Fruit fly (Drosophila melanogaster) whole organism, prepupa: Measurements from ENCODE around the gene CG32486.

Experiments
- CG1621 ChIP-seq: fragments of 200-800 bp; sonication (Bioruptor generic); optimal IDR thresholded peaks from 3 replicates; lab custom pipeline; 2018; ENCODE audit warnings: missing biosample characterization, mild to moderate bottlenecking, missing genetic modification characterization
- CG8632 ChIP-seq: fragments of 200-800 bp; sonication (Bioruptor generic); optimal IDR thresholded peaks from 3 replicates; lab custom pipeline; 2016; ENCODE audit warnings: missing biosample characterization, missing genetic modification characterization
- salr ChIP-seq, 2 experiments: fragments of 200-800 bp; sonication (Bioruptor generic); optimal IDR thresholded peaks; 3 replicates each; lab custom pipeline; 2016 to 2018; ENCODE audit warnings: missing biosample characterization in 2 of 2, missing genetic modification characterization in 2 of 2, mild to moderate bottlenecking in 1 of 2

dm6 chr3L:3098778-3099429 is 28.3 kb upstream of the CG32486 start:
- TF ChIP-seq salr (GFP tag; optimal IDR thresholded peaks at IDR 0.05; lab: Kevin White, UChicago) (no peak), CG1621 (tag; lab: Kevin White, UChicago) (no peak), CG8632 (GFP tag; lab: Kevin White, UChicago) (no peak)
